Fruit fly (Drosophila melanogaster): ENCODE measurements around the gene MESR3.

DNA sequence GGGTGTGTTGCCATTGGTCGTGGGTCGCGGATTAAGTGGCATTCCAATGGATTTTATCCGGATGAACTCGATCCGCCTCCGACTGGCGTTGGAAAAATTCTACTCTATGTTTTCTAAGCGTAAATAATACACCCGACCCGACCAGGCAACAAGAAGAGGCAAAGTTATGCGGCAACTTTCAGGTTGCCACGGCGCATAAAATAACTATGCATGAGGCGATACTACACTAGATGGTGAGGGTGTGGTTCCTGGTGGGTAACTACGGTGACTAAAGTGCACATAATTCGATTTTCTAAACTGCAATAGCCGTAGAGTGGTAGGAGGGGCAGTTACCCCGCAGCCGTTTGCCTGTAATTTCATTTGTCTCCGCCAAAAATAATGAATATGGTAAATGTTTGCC lies 54.1 kb downstream of the MESR3 start, which contains the start of gene CG43338:
- TF ChIP-seq Dll (optimal IDR thresholded peaks at IDR 0.05) (no peak), pan (optimal IDR thresholded peaks at IDR 0.05) (no peak), CG8478 (optimal IDR thresholded peaks at IDR 0.05) (no peak)
